Fruit fly (Drosophila melanogaster) whole organism, prepupa: ENCODE data around the gene bor.

Source experiments
- CG10631 ChIP-seq: fragments of 200-800 bp; sonication (Bioruptor generic); optimal IDR thresholded peaks from 2 replicates; lab custom pipeline; 2016; ENCODE audit warnings: missing biosample characterization, missing genetic modification characterization
- CG11294 ChIP-seq: fragments of 200-800 bp; sonication (Bioruptor generic); IDR thresholded peaks from 2 replicates; pipeline ENCODE4 v1.3.6; 2022; ENCODE audit warnings: missing biosample characterization, missing genetic modification characterization
- CG11902 ChIP-seq: fragments of 200-800 bp; sonication (Bioruptor generic); optimal IDR thresholded peaks from 3 replicates; lab custom pipeline; 2016; ENCODE audit warnings: missing biosample characterization, missing genetic modification characterization
- CG15336 ChIP-seq: fragments of 200-800 bp; sonication (Bioruptor generic); IDR thresholded peaks from 2 replicates; pipeline ENCODE4 v1.3.6; 2022; ENCODE audit warnings: missing biosample characterization, missing genetic modification characterization
- CG16779 ChIP-seq: fragments of 200-800 bp; sonication (Bioruptor generic); optimal IDR thresholded peaks from 3 replicates; lab custom pipeline; 2017; ENCODE audit warnings: missing biosample characterization, mild to moderate bottlenecking, missing genetic modification characterization
- CG3032 ChIP-seq: fragments of 200-800 bp; optimal IDR thresholded peaks from 2 replicates; lab custom pipeline; 2019; ENCODE audit warnings: missing biosample characterization, mild to moderate bottlenecking, missing genetic modification characterization, moderate library complexity
- CG31627 ChIP-seq: fragments of 200-800 bp; sonication (Bioruptor generic); optimal IDR thresholded peaks from 3 replicates; lab custom pipeline; 2016; ENCODE audit warnings: missing biosample characterization, missing genetic modification characterization
- CG32006 ChIP-seq: fragments of 200-800 bp; sonication (Bioruptor generic); optimal IDR thresholded peaks from 3 replicates; lab custom pipeline; 2017; ENCODE audit warnings: missing biosample characterization, mild to moderate bottlenecking, missing genetic modification characterization
- CG34406 ChIP-seq: fragments of 200-800 bp; sonication (Bioruptor generic); optimal IDR thresholded peaks from 3 replicates; lab custom pipeline; 2016; ENCODE audit warnings: missing biosample characterization, missing genetic modification characterization
- CG3919 ChIP-seq: fragments of 200-800 bp; sonication (Bioruptor generic); optimal IDR thresholded peaks from 3 replicates; lab custom pipeline; 2016; ENCODE audit warnings: missing biosample characterization, missing genetic modification characterization
- CG4318 ChIP-seq: fragments of 200-800 bp; sonication (Bioruptor generic); optimal IDR thresholded peaks from 3 replicates; lab custom pipeline; 2017; ENCODE audit warnings: missing biosample characterization, mild to moderate bottlenecking, missing genetic modification characterization
- CG6163 ChIP-seq: fragments of 200-800 bp; sonication (Bioruptor generic); IDR thresholded peaks from 3 replicates; pipeline ENCODE4 v1.3.6; 2022; ENCODE audit warnings: missing biosample characterization, missing genetic modification characterization
- CG6276 ChIP-seq: fragments of 200-800 bp; sonication (Bioruptor generic); optimal IDR thresholded peaks from 2 replicates; lab custom pipeline; 2017; ENCODE audit warnings: missing biosample characterization, mild to moderate bottlenecking, missing genetic modification characterization
- CG6792 ChIP-seq: fragments of 200-800 bp; sonication (Bioruptor generic); optimal IDR thresholded peaks from 3 replicates; lab custom pipeline; 2016; ENCODE audit warnings: missing biosample characterization, missing genetic modification characterization
- CG6808 ChIP-seq: fragments of 200-800 bp; sonication (Bioruptor generic); optimal IDR thresholded peaks from 3 replicates; lab custom pipeline; 2017; ENCODE audit warnings: missing biosample characterization, missing genetic modification characterization, mild to moderate bottlenecking, moderate library complexity, missing genetic modification reagents
- CG6854 ChIP-seq: fragments of 200-800 bp; sonication (Bioruptor generic); optimal IDR thresholded peaks from 2 replicates; lab custom pipeline; 2017; ENCODE audit warnings: missing biosample characterization, mild to moderate bottlenecking, missing genetic modification characterization
- CG7368 ChIP-seq: fragments of 200-800 bp; sonication (Bioruptor generic); optimal IDR thresholded peaks from 3 replicates; lab custom pipeline; 2016; ENCODE audit warnings: missing biosample characterization, missing genetic modification characterization
- CG8119 ChIP-seq: fragments of 200-800 bp; sonication (Bioruptor generic); IDR thresholded peaks from 3 replicates; pipeline ENCODE4 v1.3.6; 2022; ENCODE audit warnings: missing biosample characterization, missing genetic modification characterization
- CG8632 ChIP-seq: fragments of 200-800 bp; sonication (Bioruptor generic); optimal IDR thresholded peaks from 3 replicates; lab custom pipeline; 2016; ENCODE audit warnings: missing biosample characterization, missing genetic modification characterization
- CG9139 ChIP-seq: fragments of 200-800 bp; sonication (Bioruptor generic); optimal IDR thresholded peaks from 3 replicates; lab custom pipeline; 2017; ENCODE audit warnings: missing biosample characterization, mild to moderate bottlenecking, missing genetic modification characterization
- Eip78C ChIP-seq: fragments of 200-800 bp; sonication (Bioruptor generic); peaks from one replicate; lab custom pipeline; 2016; ENCODE audit warnings: missing biosample characterization, missing genetic modification characterization
- Ets21C ChIP-seq: fragments of 200-800 bp; sonication (Bioruptor generic); optimal IDR thresholded peaks from 3 replicates; lab custom pipeline; 2016; ENCODE audit warnings: missing biosample characterization, missing genetic modification characterization
- Ets96B ChIP-seq: fragments of 200-800 bp; optimal IDR thresholded peaks from 2 replicates; lab custom pipeline; 2019; ENCODE audit warnings: missing biosample characterization, mild to moderate bottlenecking, missing genetic modification characterization, moderate library complexity
- Gug ChIP-seq: fragments of 200-800 bp; sonication (Bioruptor generic); IDR thresholded peaks from 2 replicates; pipeline ENCODE4 v1.3.6; 2022; ENCODE audit warnings: missing biosample characterization, missing genetic modification characterization
- Hr4 ChIP-seq: fragments of 200-800 bp; sonication (Bioruptor generic); optimal IDR thresholded peaks from 3 replicates; lab custom pipeline; 2016; ENCODE audit warnings: missing biosample characterization, missing genetic modification characterization
- Met ChIP-seq: fragments of 200-800 bp; sonication (Bioruptor generic); optimal IDR thresholded peaks from 3 replicates; lab custom pipeline; 2016; ENCODE audit warnings: missing biosample characterization, missing genetic modification characterization
- Smox ChIP-seq: fragments of 200-800 bp; sonication (Bioruptor generic); optimal IDR thresholded peaks from 3 replicates; lab custom pipeline; 2016; ENCODE audit warnings: missing biosample characterization, missing genetic modification characterization
- Sox102F ChIP-seq: fragments of 200-800 bp; sonication (Bioruptor generic); optimal IDR thresholded peaks from 2 replicates; lab custom pipeline; 2016; ENCODE audit warnings: missing biosample characterization, mild to moderate bottlenecking, missing genetic modification characterization
- Sox15 ChIP-seq: fragments of 200-800 bp; sonication (Bioruptor generic); optimal IDR thresholded peaks from 3 replicates; lab custom pipeline; 2016; ENCODE audit warnings: missing biosample characterization, missing genetic modification characterization
- achi ChIP-seq: fragments of 200-800 bp; sonication (Bioruptor generic); optimal IDR thresholded peaks from 3 replicates; lab custom pipeline; 2016; ENCODE audit warnings: missing biosample characterization, missing genetic modification characterization
- cyc ChIP-seq: fragments of 200-800 bp; sonication (Bioruptor generic); optimal IDR thresholded peaks from 3 replicates; lab custom pipeline; 2016; ENCODE audit warnings: missing biosample characterization, missing genetic modification characterization
- dac ChIP-seq: fragments of 200-800 bp; sonication (Bioruptor generic); optimal IDR thresholded peaks from 2 replicates; lab custom pipeline; 2017; ENCODE audit warnings: missing biosample characterization, mild to moderate bottlenecking, missing genetic modification characterization
- esn ChIP-seq: fragments of 200-800 bp; sonication (Bioruptor generic); optimal IDR thresholded peaks from 2 replicates; lab custom pipeline; 2016; ENCODE audit warnings: missing biosample characterization, mild to moderate bottlenecking, missing genetic modification characterization, moderate library complexity
- fd59A ChIP-seq: fragments of 200-800 bp; sonication (Bioruptor generic); optimal IDR thresholded peaks from 2 replicates; lab custom pipeline; 2017; ENCODE audit warnings: missing biosample characterization, mild to moderate bottlenecking, missing genetic modification characterization, missing genetic modification reagents
- fd85E ChIP-seq: fragments of 200-800 bp; sonication (Bioruptor generic); optimal IDR thresholded peaks from 3 replicates; lab custom pipeline; 2016; ENCODE audit warnings: missing biosample characterization, missing genetic modification characterization
- fkh ChIP-seq: fragments of 200-800 bp; sonication (Bioruptor generic); optimal IDR thresholded peaks from 3 replicates; lab custom pipeline; 2017; ENCODE audit warnings: missing biosample characterization, mild to moderate bottlenecking, missing genetic modification characterization, moderate library complexity
- lz ChIP-seq: fragments of 200-800 bp; sonication (Bioruptor generic); optimal IDR thresholded peaks from 3 replicates; lab custom pipeline; 2016; ENCODE audit warnings: missing biosample characterization, missing genetic modification characterization
- net ChIP-seq: fragments of 200-800 bp; sonication (Bioruptor generic); optimal IDR thresholded peaks from 3 replicates; lab custom pipeline; 2016; ENCODE audit warnings: missing biosample characterization, missing genetic modification characterization
- salr ChIP-seq, 2 experiments: fragments of 200-800 bp; sonication (Bioruptor generic); optimal IDR thresholded peaks; 3 replicates each; lab custom pipeline; 2016 to 2018; ENCODE audit warnings: missing biosample characterization in 2 of 2, missing genetic modification characterization in 2 of 2, mild to moderate bottlenecking in 1 of 2
- svp ChIP-seq: fragments of 200-800 bp; sonication (Bioruptor generic); peaks from one replicate; lab custom pipeline; 2016; ENCODE audit warnings: missing biosample characterization, missing genetic modification characterization
- vri ChIP-seq: fragments of 200-800 bp; sonication (Bioruptor generic); optimal IDR thresholded peaks from 3 replicates; lab custom pipeline; 2016; ENCODE audit warnings: missing biosample characterization, mild to moderate bottlenecking, missing genetic modification characterization

Gene bor

dm6 chr3R:16242461-16242934, 21.4 kb downstream of the bor start (continued):
- TF ChIP-seq CG10631 (no peak), CG8632 (GFP tag; lab: Kevin White, UChicago) (peak; percentile 29), CG11294 (GFP tag; lab: Robert Waterston, UW) (no peak), lz (GFP tag; lab: Kevin White, UChicago) (no peak), CG16779 (peak; percentile 80), CG11902 (no peak), Gug (GFP tag; lab: Robert Waterston, UW) (no peak), svp (peak; percentile 93), CG6854 (peak; percentile 91), CG9139 (GFP tag; lab: Kevin White, UChicago) (peak; percentile 73), fkh (peak; percentile 81), CG3032 (tag; lab: Kevin White, UChicago) (peak; percentile 22), vri (GFP tag; lab: Kevin White, UChicago) (peak; percentile 100), CG8119 (GFP tag; lab: Robert Waterston, UW) (no peak), net (GFP tag; lab: Kevin White, UChicago) (peak; percentile 56), Ets96B (tag; lab: Kevin White, UChicago) (peak; percentile 9), Smox (GFP tag; lab: Kevin White, UChicago) (no peak), fd85E (GFP tag; lab: Kevin White, UChicago) (peak; percentile 8), Sox102F (GFP tag; lab: Kevin White, UChicago) (peak; percentile 57), CG6163 (GFP tag; lab: Robert Waterston, UW) (no peak), achi (GFP tag; lab: Kevin White, UChicago) (no peak)
- TF ChIP-seq, all 60 proteins: peak for 29

dm6 chr3R:16241822-16242221, 22.1 kb downstream of the bor start:
- TF ChIP-seq dac (no peak), cyc (GFP tag; lab: Kevin White, UChicago) (no peak), salr (GFP tag; optimal IDR thresholded peaks at IDR 0.05; lab: Kevin White, UChicago) (peak in 1 of 2 experiments; percentile 88), Eip78C (GFP tag; lab: Kevin White, UChicago) (peak; percentile 87), CG16779 (no peak), CG34406 (GFP tag; lab: Kevin White, UChicago) (no peak), CG11294 (GFP tag; lab: Robert Waterston, UW) (no peak), Hr4 (GFP tag; lab: Kevin White, UChicago) (peak; percentile 7), CG6792 (GFP tag; lab: Kevin White, UChicago) (no peak), fd59A (peak; percentile 25), vri (GFP tag; lab: Kevin White, UChicago) (no peak), Ets21C (GFP tag; lab: Kevin White, UChicago) (no peak), CG31627 (peak; percentile 6), CG6808 (GFP tag; lab: Kevin White, UChicago) (peak; percentile 24), CG32006 (peak; percentile 69), CG6276 (GFP tag; lab: Kevin White, UChicago) (peak; percentile 42), CG3919 (GFP tag; lab: Kevin White, UChicago) (no peak), CG4318 (GFP tag; lab: Kevin White, UChicago) (peak; percentile 61), Smox (GFP tag; lab: Kevin White, UChicago) (peak; percentile 51), esn (GFP tag; lab: Kevin White, UChicago) (peak; percentile 23), CG7368 (no peak), Met (peak; percentile 2), CG8632 (GFP tag; lab: Kevin White, UChicago) (no peak), Sox15 (GFP tag; lab: Kevin White, UChicago) (peak; percentile 11), fkh (no peak), Ets96B (tag; lab: Kevin White, UChicago) (no peak), CG15336 (GFP tag; lab: Robert Waterston, UW) (no peak), CG10631 (peak; percentile 25)
